Fruit fly (Drosophila melanogaster) whole organism, embryonic: ENCODE data around the gene CG44405.
A peak's percentile ranks its signal among the peaks of the same experiment; 100 is the strongest.

ENCODE experiments used
- B-H2 ChIP-seq: fragments of 200-800 bp; sonication (Bioruptor generic); optimal IDR thresholded peaks from 2 replicates; lab custom pipeline; 2018; ENCODE audit warnings: missing biosample characterization, mild to moderate bottlenecking, missing genetic modification characterization
- CG10274 ChIP-seq: fragments of 200-800 bp; sonication (Bioruptor generic); optimal IDR thresholded peaks from 3 replicates; lab custom pipeline; 2017; ENCODE audit warnings: missing biosample characterization, mild to moderate bottlenecking, missing genetic modification characterization
- CG10321 ChIP-seq: fragments of 200-800 bp; sonication (Bioruptor generic); IDR thresholded peaks from 2 replicates; pipeline ENCODE4 v1.3.6; 2022; ENCODE audit warnings: missing biosample characterization, missing genetic modification characterization
- CG10366 ChIP-seq: fragments of 200-800 bp; sonication (Bioruptor generic); IDR thresholded peaks from 2 replicates; pipeline ENCODE4 v1.3.6; 2022; ENCODE audit warnings: missing biosample characterization, missing genetic modification characterization
- CG10979 ChIP-seq: fragments of 200-800 bp; sonication (Bioruptor generic); optimal IDR thresholded peaks from 2 replicates; lab custom pipeline; 2018; ENCODE audit warnings: missing biosample characterization, mild to moderate bottlenecking, missing genetic modification characterization, moderate library complexity
- CG13775 ChIP-seq: fragments of 200-800 bp; sonication (Bioruptor generic); optimal IDR thresholded peaks from 3 replicates; lab custom pipeline; 2017; ENCODE audit warnings: missing biosample characterization, mild to moderate bottlenecking, missing genetic modification characterization
- CG1603 ChIP-seq: fragments of 200-800 bp; sonication (Bioruptor generic); optimal IDR thresholded peaks from 2 replicates; lab custom pipeline; 2019; ENCODE audit warnings: missing biosample characterization, mild to moderate bottlenecking, missing genetic modification characterization, moderate library complexity
- CG33213 ChIP-seq: fragments of 200-800 bp; sonication (Bioruptor generic); optimal IDR thresholded peaks from 3 replicates; lab custom pipeline; 2016; ENCODE audit warnings: missing biosample characterization, missing genetic modification characterization
- CG3407 ChIP-seq: fragments of 200-800 bp; sonication (Bioruptor generic); optimal IDR thresholded peaks from 2 replicates; lab custom pipeline; 2018; ENCODE audit warnings: missing biosample characterization, mild to moderate bottlenecking, missing genetic modification characterization
- CG34224 ChIP-seq: fragments of 200-800 bp; sonication (Bioruptor generic); IDR thresholded peaks from 3 replicates; pipeline ENCODE4 v1.3.6; 2022; ENCODE audit warnings: missing biosample characterization, missing genetic modification characterization; ENCODE audit not compliant: partially characterized antibody
- CG3847 ChIP-seq: fragments of 200-800 bp; sonication (Bioruptor generic); IDR thresholded peaks from 2 replicates; pipeline ENCODE4 v1.3.6; 2022; ENCODE audit warnings: missing biosample characterization, missing genetic modification characterization
- CG6791 ChIP-seq: fragments of 200-800 bp; sonication (Bioruptor generic); IDR thresholded peaks from 3 replicates; pipeline ENCODE4 v1.3.6; 2022; ENCODE audit warnings: missing biosample characterization, missing genetic modification characterization; ENCODE audit not compliant: partially characterized antibody
- CG7271 ChIP-seq: fragments of 200-800 bp; sonication (Bioruptor generic); optimal IDR thresholded peaks from 2 replicates; lab custom pipeline; 2018; ENCODE audit warnings: missing biosample characterization, mild to moderate bottlenecking, missing genetic modification characterization, moderate library complexity
- CG7786 ChIP-seq: fragments of 200-800 bp; sonication (Bioruptor generic); optimal IDR thresholded peaks from 2 replicates; lab custom pipeline; 2016; ENCODE audit warnings: missing biosample characterization, missing genetic modification characterization
- CG8281 ChIP-seq: fragments of 200-800 bp; sonication (Bioruptor generic); optimal IDR thresholded peaks from 2 replicates; lab custom pipeline; 2018; ENCODE audit warnings: missing biosample characterization, mild to moderate bottlenecking, missing genetic modification characterization, moderate library complexity
- CG9609 ChIP-seq: fragments of 200-800 bp; sonication (Bioruptor generic); optimal IDR thresholded peaks from 3 replicates; lab custom pipeline; 2016; ENCODE audit warnings: missing biosample characterization, missing genetic modification characterization
- Camta ChIP-seq: fragments of 200-800 bp; sonication (Bioruptor generic); optimal IDR thresholded peaks from 2 replicates; lab custom pipeline; 2016; ENCODE audit warnings: missing biosample characterization, missing genetic modification characterization
- Dek ChIP-seq: fragments of 200-800 bp; sonication (Bioruptor generic); optimal IDR thresholded peaks from 3 replicates; lab custom pipeline; 2019; ENCODE audit warnings: missing biosample characterization, mild to moderate bottlenecking, missing genetic modification characterization, moderate library complexity
- Dip2 ChIP-seq: fragments of 200-800 bp; sonication (Bioruptor generic); IDR thresholded peaks from 2 replicates; pipeline ENCODE4 v1.3.6; 2022; ENCODE audit warnings: missing biosample characterization, missing genetic modification characterization
- Doc3 ChIP-seq: fragments of 200-800 bp; sonication (Bioruptor generic); IDR thresholded peaks from 3 replicates; pipeline ENCODE4 v1.3.6; 2022; ENCODE audit warnings: missing biosample characterization, missing genetic modification characterization; ENCODE audit not compliant: partially characterized antibody
- Ets97D ChIP-seq: fragments of 200-800 bp; sonication (Bioruptor generic); optimal IDR thresholded peaks from 3 replicates; lab custom pipeline; 2016; ENCODE audit warnings: missing biosample characterization, missing genetic modification characterization
- H15 ChIP-seq: fragments of 200-800 bp; sonication (Bioruptor generic); IDR thresholded peaks from 3 replicates; pipeline ENCODE4 v1.3.6; 2022; ENCODE audit warnings: missing biosample characterization, missing genetic modification characterization
- HLH54F ChIP-seq: fragments of 200-800 bp; sonication (Bioruptor generic); optimal IDR thresholded peaks from 3 replicates; lab custom pipeline; 2016; ENCODE audit warnings: missing biosample characterization, missing genetic modification characterization
- Hsf ChIP-seq: fragments of 200-800 bp; sonication (Bioruptor generic); optimal IDR thresholded peaks from 3 replicates; lab custom pipeline; 2016; ENCODE audit warnings: missing biosample characterization, missing genetic modification characterization
- MESR4 ChIP-seq: fragments of 200-800 bp; sonication (Bioruptor generic); optimal IDR thresholded peaks from 2 replicates; lab custom pipeline; 2018; ENCODE audit warnings: missing biosample characterization, mild to moderate bottlenecking, missing genetic modification characterization, moderate library complexity
- NC2α ChIP-seq: fragments of 200-800 bp; sonication (Bioruptor generic); optimal IDR thresholded peaks from 2 replicates; lab custom pipeline; 2016; ENCODE audit warnings: missing biosample characterization, missing genetic modification characterization
- Nf-YA ChIP-seq: fragments of 200-800 bp; sonication (Bioruptor generic); IDR thresholded peaks from 2 replicates; pipeline ENCODE4 v1.3.6; 2022; ENCODE audit warnings: missing biosample characterization, missing genetic modification characterization
- Xrp1 ChIP-seq: fragments of 200-800 bp; sonication (Bioruptor generic); IDR thresholded peaks from 2 replicates; pipeline ENCODE4 v1.3.6; 2022; ENCODE audit warnings: missing biosample characterization, missing genetic modification characterization
- ash1 ChIP-seq: fragments of 200-800 bp; sonication (Bioruptor generic); optimal IDR thresholded peaks from 2 replicates; lab custom pipeline; 2018; ENCODE audit warnings: missing biosample characterization, mild to moderate bottlenecking, missing genetic modification characterization
- cad ChIP-seq: fragments of >200 bp; optimal IDR thresholded peaks from 2 replicates; lab custom pipeline; 2017; ENCODE audit warnings: missing biosample characterization, missing genetic modification characterization
- danr ChIP-seq: fragments of 200-800 bp; sonication (Bioruptor generic); IDR thresholded peaks from 2 replicates; pipeline ENCODE4 v1.3.6; 2022; ENCODE audit warnings: missing biosample characterization, missing genetic modification characterization
- en ChIP-seq: fragments of 200-800 bp; sonication (Bioruptor generic); optimal IDR thresholded peaks from 2 replicates; lab custom pipeline; 2016; ENCODE audit warnings: missing biosample characterization, missing genetic modification characterization
- fd102C ChIP-seq: fragments of 200-800 bp; sonication (Bioruptor generic); optimal IDR thresholded peaks from 2 replicates; lab custom pipeline; 2018; ENCODE audit warnings: missing biosample characterization, mild to moderate bottlenecking, missing genetic modification characterization, moderate library complexity
- fd64A ChIP-seq: fragments of 200-800 bp; sonication (Bioruptor generic); optimal IDR thresholded peaks from 3 replicates; lab custom pipeline; 2018; ENCODE audit warnings: missing biosample characterization, mild to moderate bottlenecking, missing genetic modification characterization
- gcm2 ChIP-seq: fragments of 200-800 bp; sonication (Bioruptor generic); optimal IDR thresholded peaks from 2 replicates; lab custom pipeline; 2016; ENCODE audit warnings: missing biosample characterization, missing genetic modification characterization
- ham ChIP-seq: fragments of 200-800 bp; sonication (Bioruptor generic); IDR thresholded peaks from 2 replicates; pipeline ENCODE4 v1.3.6; 2022; ENCODE audit warnings: missing biosample characterization, missing genetic modification characterization
- ind ChIP-seq: fragments of 200-800 bp; sonication (Bioruptor generic); optimal IDR thresholded peaks from 3 replicates; lab custom pipeline; 2016; ENCODE audit warnings: missing biosample characterization, missing genetic modification characterization
- inv ChIP-seq: fragments of 200-800 bp; sonication (Bioruptor generic); IDR thresholded peaks from 2 replicates; pipeline ENCODE4 v1.3.6; 2022; ENCODE audit warnings: missing biosample characterization, missing genetic modification characterization; ENCODE audit not compliant: partially characterized antibody
- ken ChIP-seq: fragments of 200-800 bp; sonication (Bioruptor generic); IDR thresholded peaks from 3 replicates; pipeline ENCODE4 v1.3.6; 2022; ENCODE audit warnings: missing biosample characterization, missing genetic modification characterization
- knrl ChIP-seq: fragments of 200-800 bp; sonication (Bioruptor generic); IDR thresholded peaks from 3 replicates; pipeline ENCODE4 v1.3.6; 2022; ENCODE audit warnings: missing biosample characterization, missing genetic modification characterization; ENCODE audit not compliant: partially characterized antibody
- lilli ChIP-seq: fragments of 200-800 bp; sonication (Bioruptor generic); optimal IDR thresholded peaks from 3 replicates; lab custom pipeline; 2016; ENCODE audit warnings: missing biosample characterization, missing genetic modification characterization
- mirr ChIP-seq: fragments of 200-800 bp; sonication (Bioruptor generic); optimal IDR thresholded peaks from 3 replicates; lab custom pipeline; 2018; ENCODE audit warnings: missing biosample characterization, mild to moderate bottlenecking, missing genetic modification characterization
- oc ChIP-seq: fragments of 200-800 bp; sonication (Bioruptor generic); optimal IDR thresholded peaks from 2 replicates; lab custom pipeline; 2018; ENCODE audit warnings: missing biosample characterization, mild to moderate bottlenecking, missing genetic modification characterization, moderate library complexity
- pfk ChIP-seq: fragments of 200-800 bp; sonication (Bioruptor generic); optimal IDR thresholded peaks from 2 replicates; lab custom pipeline; 2018; ENCODE audit warnings: missing biosample characterization, mild to moderate bottlenecking, missing genetic modification characterization, moderate library complexity
- scrt ChIP-seq: fragments of 200-800 bp; sonication (Bioruptor generic); optimal IDR thresholded peaks from 2 replicates; lab custom pipeline; 2018; ENCODE audit warnings: missing biosample characterization, mild to moderate bottlenecking, missing genetic modification characterization, moderate library complexity
- tgo ChIP-seq: fragments of 200-800 bp; sonication (Bioruptor generic); IDR thresholded peaks from 3 replicates; pipeline ENCODE4 v1.3.6; 2022; ENCODE audit warnings: missing biosample characterization, missing genetic modification characterization
- tll ChIP-seq, 2 experiments: fragments of 200-800 bp in 1 of 2; fragments of >200 bp in 1 of 2; sonication (Bioruptor generic) in 1 of 2; optimal IDR thresholded peaks; 2 replicates each; lab custom pipeline; 2017 to 2019; ENCODE audit warnings: missing biosample characterization in 2 of 2, missing genetic modification characterization in 2 of 2, mild to moderate bottlenecking in 1 of 2, moderate library complexity in 1 of 2
- wdn ChIP-seq: fragments of 200-800 bp; sonication (Bioruptor generic); IDR thresholded peaks from 2 replicates; pipeline ENCODE4 v1.3.6; 2022; ENCODE audit warnings: missing biosample characterization, missing genetic modification characterization

CG44405 gene

DNA sequence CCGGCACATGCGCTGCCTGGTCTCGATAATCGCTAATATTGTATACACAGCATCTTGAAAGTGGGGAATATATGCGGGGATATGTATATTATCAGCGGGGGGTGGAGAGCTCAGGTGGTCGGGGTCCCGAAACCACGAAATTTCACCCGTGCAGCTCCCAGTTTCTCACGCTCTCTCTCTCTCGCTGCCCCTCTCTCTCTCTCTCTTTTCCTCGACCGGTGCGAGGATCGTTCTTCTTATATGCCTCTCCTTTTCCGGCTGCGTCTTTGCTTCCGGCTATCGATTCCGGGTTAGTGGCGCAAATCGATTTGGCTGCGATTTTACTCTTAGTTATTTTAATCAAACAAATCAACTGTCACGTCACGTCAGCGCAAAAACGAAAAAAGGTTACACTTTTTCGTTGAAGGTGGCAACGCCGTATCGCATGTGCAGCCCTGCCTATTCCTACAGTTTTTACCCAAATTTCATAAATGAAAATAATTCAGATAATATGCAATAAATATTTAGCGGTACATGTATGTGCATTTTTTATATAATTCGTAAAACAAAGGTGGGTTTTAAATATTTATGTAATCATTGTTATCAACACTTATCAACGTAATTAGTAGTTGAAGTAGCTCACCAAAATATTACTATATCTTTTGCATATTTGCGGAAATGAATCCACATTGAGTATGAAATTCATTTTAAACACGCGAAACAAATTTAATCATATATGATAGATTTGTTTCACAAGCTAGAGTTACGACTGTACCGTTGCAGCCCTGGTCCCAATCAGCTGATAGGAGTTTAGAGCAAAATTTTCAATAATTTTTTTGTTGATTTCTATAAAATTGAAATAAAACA, 42.4 kb downstream of the CG44405 start, which contains the start of the genes heix and CG17328 (continued):
- TF ChIP-seq CG10274 (GFP tag; lab: Kevin White, UChicago) (no peak), CG7271 (tag; lab: Kevin White, UChicago) (peak; percentile 6), en (GFP tag; lab: Kevin White, UChicago) (no peak), Camta (GFP tag; lab: Kevin White, UChicago) (peak; percentile 49), Dip2 (GFP tag; lab: Robert Waterston, UW) (no peak), mirr (GFP tag; lab: Kevin White, UChicago) (peak; percentile 37), knrl (GFP tag; lab: Robert Waterston, UW) (no peak), ind (GFP tag; lab: Kevin White, UChicago) (peak; percentile 79), Xrp1 (peak; percentile 47; the same call in 1 of the 2 replicates), CG10321 (GFP tag; lab: Robert Waterston, UW) (no peak), CG1603 (peak; percentile 63), danr (GFP tag; lab: Robert Waterston, UW) (0 out of 2 replicates have a peak, but pooled peaks have one; percentile 18), Ets97D (peak; percentile 74), oc (tag; lab: Kevin White, UChicago) (no peak), Dek (tag; lab: Kevin White, UChicago) (peak; percentile 76), pfk (GFP tag; lab: Kevin White, UChicago) (no peak), Hsf (GFP tag; lab: Kevin White, UChicago) (peak; percentile 76), HLH54F (peak; percentile 73), CG8281 (peak; percentile 39), ken (GFP tag; lab: Robert Waterston, UW) (peak; percentile 76), wdn (0 out of 2 replicates have a peak, but pooled peaks have one; percentile 73), NC2α (GFP tag; lab: Kevin White, UChicago) (peak; percentile 27), cad (GFP tag; lab: Kevin White, UChicago) (no peak), ham (GFP tag; lab: Robert Waterston, UW) (no peak; the same call in 1 of the 2 replicates), scrt (peak; percentile 37), MESR4 (GFP tag; lab: Kevin White, UChicago) (peak; percentile 83), CG6791 (GFP tag; lab: Robert Waterston, UW) (no peak), Nf-YA (no peak), ash1 (GFP tag; lab: Kevin White, UChicago) (no peak), tgo (GFP tag; lab: Robert Waterston, UW) (peak; percentile 77), CG10979 (tag; lab: Kevin White, UChicago) (peak; percentile 45), CG34224 (GFP tag; lab: Robert Waterston, UW) (0 out of 3 replicates have a peak, but pooled peaks have one; percentile 12), H15 (peak; percentile 70; the same call in 2 of the 3 replicates), CG9609 (GFP tag; lab: Kevin White, UChicago) (peak; percentile 53), fd102C (no peak), lilli (GFP tag; lab: Kevin White, UChicago) (peak; percentile 84), CG10366 (GFP tag; lab: Robert Waterston, UW) (peak; percentile 70; the same call in 1 of the 2 replicates), CG3407 (peak; percentile 37), Doc3 (GFP tag; lab: Robert Waterston, UW) (no peak), CG7786 (GFP tag; lab: Kevin White, UChicago) (peak; percentile 56), CG3847 (GFP tag; lab: Robert Waterston, UW) (peak; percentile 69; the same call in 1 of the 2 replicates), CG13775 (GFP tag; lab: Kevin White, UChicago) (peak; percentile 79), CG33213 (GFP tag; lab: Kevin White, UChicago) (peak; percentile 38), B-H2 (GFP tag; lab: Kevin White, UChicago) (peak; percentile 73), tll (GFP tag; optimal IDR thresholded peaks at IDR 0.05; lab: Kevin White, UChicago) (peak in 1 of 2 experiments; percentile 50), gcm2 (GFP tag; lab: Kevin White, UChicago) (no peak), fd64A (GFP tag; lab: Kevin White, UChicago) (no peak), inv (no peak)
